Fruit fly (Drosophila melanogaster): ENCODE results near the gene Sugb.

The Sugb gene

DNA sequence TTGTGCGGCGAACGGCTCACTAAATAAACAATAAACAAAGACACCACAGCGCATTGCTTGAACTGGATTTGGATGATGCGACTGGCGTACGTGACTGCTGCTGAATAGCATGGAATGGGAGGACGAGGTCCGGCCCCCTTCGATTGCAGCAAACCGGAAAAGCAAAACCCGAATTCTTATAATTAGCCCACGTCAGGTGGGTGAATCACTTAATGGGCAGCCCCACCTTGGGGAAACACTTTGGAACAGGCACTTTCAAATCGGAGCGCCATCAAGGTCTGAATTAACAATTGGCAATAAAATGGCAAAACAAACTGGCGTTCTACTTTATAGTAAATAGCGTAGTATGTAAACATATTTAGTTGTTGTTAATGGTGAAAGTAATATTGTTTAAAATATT is 12.0 kb downstream of the Sugb start:
- TF ChIP-seq CG17801 (GFP tag; optimal IDR thresholded peaks at IDR 0.05; ENCODE audit: partially characterized antibody) = no peak

DNA sequence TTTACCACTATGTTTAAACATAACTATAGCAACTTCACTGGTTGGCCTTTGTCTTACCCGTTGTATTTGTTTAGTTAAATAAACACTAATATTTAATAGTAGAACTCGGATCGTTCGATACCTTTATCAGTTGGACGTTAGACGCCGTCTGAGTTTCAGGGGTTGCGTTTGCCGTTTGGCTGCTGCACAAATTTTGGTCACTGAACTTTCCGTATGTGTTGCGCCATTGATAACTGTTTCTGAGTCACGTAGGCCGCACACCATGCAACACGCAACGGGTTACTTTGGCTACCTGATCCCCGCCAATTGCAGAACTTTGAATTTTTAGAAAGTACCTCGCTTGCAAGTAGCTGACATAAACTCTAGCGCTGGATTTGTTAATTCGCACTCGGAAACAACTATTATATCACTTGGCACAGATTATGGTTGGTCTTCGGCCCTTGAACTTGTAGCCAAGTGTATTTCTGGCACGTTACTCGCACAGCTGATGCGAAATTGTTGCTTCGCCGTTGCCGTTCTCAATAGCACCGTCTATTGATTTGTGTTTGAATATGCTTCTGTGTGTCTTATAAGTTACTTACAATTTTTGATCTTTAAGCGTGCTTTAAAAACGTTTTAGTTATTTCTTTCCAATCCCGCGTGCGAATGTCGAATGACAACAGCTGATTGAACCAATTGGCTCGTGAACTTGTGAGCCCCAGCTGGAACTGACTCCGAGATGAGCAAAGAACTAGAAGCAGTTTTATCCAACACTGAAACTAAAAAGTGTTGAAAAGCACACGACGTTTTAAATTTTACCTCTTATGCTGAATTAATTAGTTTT is 12.7 kb downstream of the Sugb start, which contains the start of gene Dph1:
Gene Dph1 (minus strand): TSS at position 670 of the 823 bp plus-strand sequence.
- TF ChIP-seq CG17801 (GFP tag; optimal IDR thresholded peaks at IDR 0.05; ENCODE audit: partially characterized antibody) = peak; percentile 75

DNA sequence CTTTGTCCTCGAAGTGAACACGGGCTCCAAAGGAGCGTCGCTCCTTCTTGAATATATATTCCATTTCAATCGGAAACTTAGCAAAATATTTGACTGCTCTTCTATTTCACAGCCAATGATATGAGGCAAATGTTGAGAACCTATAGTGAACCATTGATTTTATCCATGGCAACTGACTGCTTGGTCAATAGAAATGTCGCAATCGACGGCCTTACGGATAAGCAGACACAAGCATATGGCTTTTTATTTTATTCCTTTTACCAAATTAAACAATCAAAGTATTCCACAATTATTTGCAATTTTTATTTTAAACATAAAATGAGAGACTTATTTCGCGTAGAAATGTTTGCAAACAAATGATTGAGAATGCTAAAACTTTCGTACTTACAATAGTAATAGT is 15.4 kb downstream of the Sugb start, which contains the start of gene Dnai2:
Gene Dnai2 (minus strand): TSS at position 101 of the 400 bp plus-strand sequence.
- TF ChIP-seq CG17801 (GFP tag; optimal IDR thresholded peaks at IDR 0.05; ENCODE audit: partially characterized antibody) = no peak

DNA sequence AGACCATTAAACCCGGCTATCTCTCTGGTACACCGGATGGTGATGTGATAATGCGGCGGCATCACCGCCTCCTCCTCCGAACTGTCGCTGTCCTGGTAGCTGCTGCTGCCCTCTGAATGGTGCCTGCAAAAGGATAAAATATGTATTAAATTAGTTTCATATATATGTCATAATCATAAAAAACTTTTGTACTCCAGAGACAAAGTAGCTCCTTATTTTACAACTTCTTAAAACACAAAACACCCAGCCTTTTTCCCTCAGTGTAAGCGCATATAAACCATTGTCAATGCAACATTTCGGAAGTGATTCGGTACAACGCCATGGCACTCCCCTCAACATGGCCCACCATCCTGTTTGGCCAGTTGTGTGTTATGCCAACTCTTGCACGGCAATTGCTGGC is 17.9 kb downstream of the Sugb start:
- no peak for TF ChIP-seq CG17801 (GFP tag; optimal IDR thresholded peaks at IDR 0.05; ENCODE audit: partially characterized antibody)

DNA sequence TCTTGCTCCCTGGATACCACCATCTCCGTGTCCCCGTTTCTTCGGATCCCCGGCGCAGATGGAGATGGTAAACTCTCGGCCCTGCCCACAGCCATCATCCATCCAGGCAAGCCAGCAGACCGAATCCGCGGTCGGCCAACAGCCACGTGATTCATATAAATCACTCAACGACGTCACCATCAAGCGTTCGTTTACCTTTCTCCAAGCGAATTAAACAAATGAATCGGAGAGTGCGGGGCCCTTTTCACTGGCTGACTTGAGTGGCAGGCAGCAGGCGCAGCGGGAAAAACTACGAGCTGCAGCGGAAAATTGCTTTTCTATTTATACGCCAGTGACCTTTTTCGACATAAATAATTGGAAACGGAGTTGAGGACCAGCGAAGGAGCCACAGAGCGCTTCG is 19.8 kb downstream of the Sugb start:
- no peak for TF ChIP-seq CG17801 (GFP tag; optimal IDR thresholded peaks at IDR 0.05; ENCODE audit: partially characterized antibody)

DNA sequence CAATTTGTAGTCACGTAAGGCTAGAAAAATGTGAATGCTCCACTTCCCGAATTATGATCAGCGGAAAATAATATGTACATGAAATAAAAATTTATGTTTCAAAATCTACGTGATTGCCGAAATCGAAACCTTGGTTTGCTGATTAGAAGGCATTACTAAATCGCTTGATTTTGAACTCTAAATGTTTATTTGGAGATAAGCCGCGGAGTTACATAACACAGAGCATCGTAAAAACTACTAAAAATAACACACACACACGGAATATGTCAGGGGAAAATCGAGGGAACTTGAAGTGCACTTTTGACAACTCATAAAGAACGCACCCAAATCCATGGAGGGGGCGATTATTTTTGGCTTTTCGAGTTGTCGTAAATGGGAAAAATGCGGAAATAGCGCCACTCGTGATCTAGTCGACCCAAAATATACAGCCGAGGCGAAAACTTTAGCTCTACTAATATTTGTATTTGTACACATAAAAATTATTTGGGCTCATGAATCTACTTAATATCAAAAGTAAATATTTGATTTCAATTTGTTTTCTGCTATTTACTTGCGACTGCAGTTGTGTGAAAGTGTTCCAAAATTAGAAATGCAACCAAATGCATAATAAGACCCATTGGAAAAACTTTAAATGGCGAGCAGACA is 21.2 kb downstream of the Sugb start:
- TF ChIP-seq CG17801 (GFP tag; optimal IDR thresholded peaks at IDR 0.05; ENCODE audit: partially characterized antibody) = no peak

DNA sequence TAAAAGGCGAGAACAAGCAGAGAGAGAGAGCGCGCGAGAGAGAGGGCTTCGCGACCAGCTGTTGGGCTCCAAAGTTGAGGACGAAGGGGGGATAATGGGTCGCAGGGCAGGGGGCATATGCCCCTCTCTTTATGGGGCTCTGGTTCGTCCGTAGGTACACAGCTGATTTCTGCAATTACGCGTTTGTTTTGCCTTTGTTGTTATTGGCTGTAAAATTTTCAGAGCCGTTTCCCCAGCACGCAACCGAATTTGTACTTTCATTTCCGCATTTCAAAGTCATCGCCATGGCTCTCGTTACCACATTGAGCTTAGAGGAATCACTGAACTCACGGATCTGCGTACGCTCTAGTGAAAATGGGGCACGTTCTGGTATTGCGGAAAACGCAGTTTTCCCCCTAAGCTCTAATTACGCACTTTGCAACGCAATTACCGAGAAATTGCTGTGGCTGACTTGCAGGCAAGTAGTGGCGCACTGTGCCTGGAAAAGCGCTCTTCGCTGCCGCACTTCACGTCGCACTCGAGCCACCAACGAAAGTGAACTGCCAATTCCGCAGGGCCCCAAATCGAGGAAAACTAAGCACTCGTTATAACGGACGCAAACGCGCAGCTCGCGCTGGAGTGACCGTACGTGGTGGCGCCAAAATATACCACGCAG is 24.3 kb downstream of the Sugb start, which contains the start of gene CG11658:
Gene CG11658 (minus strand): TSS at position 576 of the 655 bp plus-strand sequence.
- peak; percentile 7 for TF ChIP-seq CG17801 (GFP tag; optimal IDR thresholded peaks at IDR 0.05; ENCODE audit: partially characterized antibody)

DNA sequence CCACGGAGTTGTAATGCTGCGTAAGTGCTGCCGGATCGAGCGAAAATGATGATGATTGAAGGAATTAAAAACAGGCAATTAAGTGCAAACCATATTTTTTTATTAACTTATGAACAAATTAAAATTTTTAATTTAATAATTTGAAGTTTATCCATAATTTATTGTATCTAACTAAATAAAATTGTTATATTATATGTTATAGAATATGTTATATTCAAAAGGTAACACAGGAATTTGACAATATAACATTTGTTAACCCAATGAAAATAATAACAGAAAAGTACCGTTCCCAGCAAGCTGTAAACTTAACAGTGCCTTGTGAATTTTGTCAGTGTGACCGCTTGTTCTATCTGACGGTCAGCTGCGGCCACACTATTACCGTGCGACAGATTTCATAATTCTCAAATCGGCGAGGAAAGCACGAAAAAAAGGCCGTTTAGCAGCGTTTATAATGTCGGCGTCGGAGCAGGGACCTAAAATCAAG is 24.9 kb downstream of the Sugb start, which contains the start of the genes Ccdc56 and mtTFB1:
Gene Ccdc56 (plus strand): TSS at position 347 of the 484 bp plus-strand sequence.
Gene mtTFB1 (plus strand): TSS at position 347 of the 484 bp plus-strand sequence.
- TF ChIP-seq CG17801 (GFP tag; optimal IDR thresholded peaks at IDR 0.05; ENCODE audit: partially characterized antibody) = no peak

DNA sequence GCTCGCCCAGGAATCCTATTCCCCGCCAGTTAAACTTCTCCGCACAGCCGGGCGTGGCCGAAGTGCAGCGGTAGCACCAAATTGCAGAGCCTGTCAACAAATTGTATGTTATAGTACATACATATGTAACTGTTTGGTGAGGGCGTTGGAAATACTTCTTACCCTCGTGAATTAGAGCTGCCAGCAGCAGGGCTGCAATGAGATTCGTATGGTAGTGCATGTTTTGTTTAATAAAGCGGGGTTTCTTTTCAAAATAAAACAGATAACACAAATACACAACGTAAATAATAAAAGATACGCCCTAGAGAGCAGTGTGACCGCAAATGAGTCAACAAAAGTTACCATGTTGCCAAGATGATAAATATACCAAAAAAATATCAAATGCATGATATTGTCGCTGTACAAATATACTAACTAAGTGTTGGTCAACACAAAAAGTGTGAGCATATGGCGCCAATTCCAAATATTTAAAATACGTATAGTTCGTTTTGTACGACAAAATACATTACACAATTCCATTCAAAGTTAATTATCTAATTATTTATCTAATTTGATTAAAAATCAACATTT is 27.4 kb downstream of the Sugb start, which contains the start of gene crim:
Gene crim (minus strand): TSS at position 328 of the 570 bp plus-strand sequence.
- TF ChIP-seq CG17801 (GFP tag; optimal IDR thresholded peaks at IDR 0.05; ENCODE audit: partially characterized antibody) = no peak

DNA sequence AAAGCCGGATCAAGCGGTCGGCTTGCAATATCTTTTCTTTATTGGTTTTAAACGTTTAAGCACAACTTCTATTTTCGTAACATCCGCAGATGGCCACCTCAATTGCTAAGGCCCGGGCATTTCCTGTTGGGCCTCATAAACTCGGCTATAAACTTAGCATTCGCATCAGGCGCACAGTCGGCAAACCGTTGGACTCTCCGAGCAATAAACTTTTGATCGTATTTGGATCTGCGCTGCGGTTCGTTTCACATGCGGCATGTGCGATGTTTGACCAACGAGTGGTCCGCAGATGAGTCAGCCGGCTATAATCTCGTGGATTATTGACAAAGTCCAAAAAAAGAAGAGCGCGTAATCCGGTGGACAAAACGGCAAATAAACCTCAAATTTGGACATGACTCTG is 28.0 kb downstream of the Sugb start:
- no peak for TF ChIP-seq CG17801 (GFP tag; optimal IDR thresholded peaks at IDR 0.05; ENCODE audit: partially characterized antibody)

DNA sequence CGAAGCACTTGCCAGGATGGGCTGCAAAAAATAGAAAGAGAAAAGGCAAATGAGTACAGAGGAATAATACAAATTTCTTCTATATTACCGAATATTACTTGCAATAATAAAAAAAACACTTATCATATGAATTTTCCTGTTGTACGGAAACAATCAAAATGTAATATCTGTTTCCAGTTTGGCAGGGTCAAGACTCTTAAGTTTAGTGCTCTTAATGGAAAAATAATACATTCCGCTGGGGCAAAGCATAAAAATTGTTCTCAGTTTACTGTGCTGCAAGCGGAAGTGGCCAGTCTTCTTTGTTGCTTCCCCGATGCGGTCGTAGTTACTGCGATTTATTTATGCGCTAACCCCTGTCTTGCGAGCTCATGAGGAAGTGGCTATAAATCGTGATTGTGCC is 29.1 kb downstream of the Sugb start:
- no peak for TF ChIP-seq CG17801 (GFP tag; optimal IDR thresholded peaks at IDR 0.05; ENCODE audit: partially characterized antibody)

DNA sequence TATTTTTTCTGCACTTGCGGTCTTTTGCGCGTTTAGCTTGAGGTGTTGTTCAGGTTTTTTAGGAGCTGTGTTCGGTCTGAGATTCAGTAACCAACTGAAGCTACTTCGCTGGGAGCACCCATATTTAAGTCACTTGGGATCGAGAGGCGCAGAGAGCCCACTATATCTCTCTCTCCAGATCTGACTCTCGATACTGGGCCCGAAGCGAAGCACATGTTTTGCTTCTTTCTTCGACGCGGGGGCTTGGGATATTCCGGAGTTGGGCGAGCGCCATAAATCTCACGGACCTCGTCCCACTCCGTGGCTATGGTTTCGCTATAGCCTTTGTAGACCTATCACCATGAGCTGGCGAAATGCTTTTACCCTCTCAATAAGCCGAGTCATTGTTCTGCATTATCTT is 31.4 kb downstream of the Sugb start, which contains the start of gene CG14132:
Gene CG14132 (minus strand): TSS at position 99 of the 400 bp plus-strand sequence.
- TF ChIP-seq CG17801 (GFP tag; optimal IDR thresholded peaks at IDR 0.05; ENCODE audit: partially characterized antibody) = no peak

DNA sequence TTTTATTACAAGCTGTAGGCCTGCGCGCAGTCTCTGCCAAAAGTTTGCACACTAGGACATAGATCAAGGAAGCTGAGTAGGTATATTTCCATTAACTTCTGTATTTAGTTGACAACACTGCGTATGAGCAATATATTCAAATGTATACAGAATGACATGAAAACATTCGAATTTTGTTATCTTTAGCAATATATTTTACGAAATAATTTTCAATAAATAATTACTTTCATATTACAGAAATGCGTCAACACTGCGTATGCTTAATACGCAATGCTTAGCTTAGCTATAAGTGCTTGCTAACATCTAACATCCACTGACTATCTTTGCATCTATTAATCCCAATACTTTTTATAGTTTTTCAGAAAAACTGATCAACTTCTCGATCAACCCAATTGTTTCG is 32.6 kb downstream of the Sugb start:
- no peak for TF ChIP-seq CG17801 (GFP tag; optimal IDR thresholded peaks at IDR 0.05; ENCODE audit: partially characterized antibody)

DNA sequence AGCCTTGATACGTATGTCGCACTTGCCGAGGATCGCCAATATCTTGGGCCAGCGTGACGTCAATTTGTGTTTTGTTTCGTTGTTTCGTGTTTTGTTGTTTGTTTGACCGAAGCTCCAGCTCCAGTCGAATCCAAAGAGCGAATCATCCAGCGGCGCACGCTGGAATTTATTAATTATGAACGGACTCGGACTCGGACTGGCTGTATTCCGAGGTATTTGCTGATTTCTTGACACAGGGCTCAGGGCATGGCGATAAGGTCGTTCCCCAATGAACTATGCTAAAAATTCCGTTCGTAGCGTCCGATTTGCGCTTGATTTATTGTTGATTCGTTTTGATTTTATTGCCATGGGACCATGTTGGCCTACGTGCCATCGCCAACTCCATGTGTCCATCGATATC is 33.1 kb downstream of the Sugb start:
- TF ChIP-seq CG17801 (GFP tag; optimal IDR thresholded peaks at IDR 0.05; ENCODE audit: partially characterized antibody) = no peak

DNA sequence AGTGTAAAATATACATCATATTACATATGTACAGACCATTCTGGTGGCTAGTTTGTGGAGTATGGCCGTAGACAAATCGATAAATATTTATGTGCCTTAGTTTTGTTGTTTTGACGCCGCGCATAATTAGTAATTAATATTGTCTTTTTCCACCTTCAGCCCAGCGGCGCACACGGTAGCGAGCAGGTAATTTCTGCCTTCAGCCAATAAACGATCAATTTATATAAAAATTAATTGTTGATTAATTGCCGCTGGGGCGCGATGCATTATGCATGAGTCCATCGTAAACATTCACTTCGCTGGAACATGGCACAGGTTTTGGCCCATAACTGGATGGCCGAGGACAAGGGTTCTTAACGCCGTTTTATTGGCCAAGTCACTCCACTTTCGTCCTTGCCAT is 33.5 kb downstream of the Sugb start:
- no peak for TF ChIP-seq CG17801 (GFP tag; optimal IDR thresholded peaks at IDR 0.05; ENCODE audit: partially characterized antibody)

Data from ovary, adult (tissue).